Worm (Caenorhabditis elegans) whole organism, L3 larva: ENCODE data around the gene idpc-2.

Experiments
- R02D3.7 ChIP-seq: fragments of 150-350 bp; optimal IDR thresholded peaks from 2 replicates; lab custom pipeline; 2014; ENCODE audit warnings: missing biosample characterization, missing genetic modification characterization
- ZK546.5 ChIP-seq: sonication (generic microtip); optimal IDR thresholded peaks from 2 replicates; lab custom pipeline; 2017; ENCODE audit warnings: missing biosample characterization, missing genetic modification characterization
- ceh-16 ChIP-seq: sonication (generic microtip); optimal IDR thresholded peaks from 2 replicates; lab custom pipeline; 2017; ENCODE audit warnings: missing biosample characterization, missing genetic modification characterization
- ceh-28 ChIP-seq: fragments of 150-350 bp; optimal IDR thresholded peaks from 2 replicates; lab custom pipeline; 2014; ENCODE audit warnings: missing biosample characterization, missing genetic modification reagents, missing genetic modification characterization
- ceh-82 ChIP-seq: fragments of 150-350 bp; optimal IDR thresholded peaks from 2 replicates; lab custom pipeline; 2014; ENCODE audit warnings: missing biosample characterization, missing genetic modification characterization
- ceh-9 ChIP-seq: sonication (generic microtip); optimal IDR thresholded peaks from 2 replicates; lab custom pipeline; 2018; ENCODE audit warnings: missing biosample characterization, missing genetic modification characterization
- daf-12 ChIP-seq: fragments of 150-350 bp; optimal IDR thresholded peaks from 2 replicates; lab custom pipeline; 2014; ENCODE audit warnings: missing biosample characterization, missing genetic modification reagents, missing genetic modification characterization
- egl-27 ChIP-seq: sonication (generic microtip); optimal IDR thresholded peaks from 4 replicates; lab custom pipeline; 2017; ENCODE audit warnings: missing biosample characterization, missing genetic modification reagents, missing genetic modification characterization
- egl-5 ChIP-seq: fragments of 150-350 bp; optimal IDR thresholded peaks from 2 replicates; lab custom pipeline; 2017; ENCODE audit warnings: missing biosample characterization, missing genetic modification reagents, missing genetic modification characterization, inconsistent platforms
- elt-1 ChIP-seq: fragments of 150-350 bp; optimal IDR thresholded peaks from 2 replicates; lab custom pipeline; 2014; ENCODE audit warnings: missing biosample characterization, missing genetic modification characterization
- elt-2 ChIP-seq: sonication (generic microtip); optimal IDR thresholded peaks from 2 replicates; lab custom pipeline; 2016; ENCODE audit warnings: missing genetic modification reagents, mild to moderate bottlenecking, missing genetic modification characterization, missing compliant biosample characterization
- eor-1 ChIP-seq, 2 experiments: fragments of 150-350 bp; optimal IDR thresholded peaks; 2 replicates each; lab custom pipeline; 2014 to 2018; ENCODE audit warnings: missing biosample characterization in 2 of 2, missing genetic modification characterization in 2 of 2
- fkh-10 ChIP-seq: sonication (generic microtip); optimal IDR thresholded peaks from 2 replicates; lab custom pipeline; 2017; ENCODE audit warnings: missing biosample characterization, missing genetic modification reagents, missing genetic modification characterization
- fkh-2 ChIP-seq: fragments of 150-350 bp; optimal IDR thresholded peaks from 2 replicates; lab custom pipeline; 2014; ENCODE audit warnings: missing biosample characterization, missing genetic modification reagents, missing genetic modification characterization
- jun-1 ChIP-seq: fragments of 150-350 bp; optimal IDR thresholded peaks from 2 replicates; lab custom pipeline; 2014; ENCODE audit warnings: missing biosample characterization, missing genetic modification reagents, missing genetic modification characterization
- lin-15B ChIP-seq: fragments of 150-350 bp; optimal IDR thresholded peaks from 2 replicates; lab custom pipeline; 2014; ENCODE audit warnings: missing biosample characterization, missing genetic modification characterization
- lin-39 ChIP-seq: fragments of 150-350 bp; optimal IDR thresholded peaks from 2 replicates; lab custom pipeline; 2018; ENCODE audit warnings: missing biosample characterization, missing genetic modification reagents, missing genetic modification characterization
- lsy-12 ChIP-seq: sonication (generic microtip); optimal IDR thresholded peaks from 2 replicates; lab custom pipeline; 2016; ENCODE audit warnings: mild to moderate bottlenecking, missing genetic modification characterization, missing compliant biosample characterization
- mdl-1 ChIP-seq: fragments of 150-350 bp; optimal IDR thresholded peaks from 2 replicates; lab custom pipeline; 2014; ENCODE audit warnings: missing biosample characterization, missing genetic modification characterization
- mml-1 ChIP-seq: fragments of 150-350 bp; sonication (generic microtip); optimal IDR thresholded peaks from 3 replicates; lab custom pipeline; 2014; ENCODE audit warnings: missing biosample characterization, missing genetic modification characterization
- nhr-11 ChIP-seq: fragments of 150-350 bp; optimal IDR thresholded peaks from 2 replicates; lab custom pipeline; 2014; ENCODE audit warnings: missing biosample characterization, missing genetic modification characterization
- nhr-12 ChIP-seq: fragments of 150-350 bp; optimal IDR thresholded peaks from 2 replicates; lab custom pipeline; 2014; ENCODE audit warnings: missing biosample characterization, missing genetic modification characterization
- nhr-23 ChIP-seq: fragments of 150-350 bp; optimal IDR thresholded peaks from 2 replicates; lab custom pipeline; 2014; ENCODE audit warnings: missing biosample characterization, missing genetic modification reagents, missing genetic modification characterization
- nhr-237 ChIP-seq: fragments of 150-350 bp; optimal IDR thresholded peaks from 2 replicates; lab custom pipeline; 2014; ENCODE audit warnings: missing biosample characterization, missing genetic modification characterization
- nhr-25 ChIP-seq: sonication (generic microtip); optimal IDR thresholded peaks from 2 replicates; lab custom pipeline; 2017; ENCODE audit warnings: missing biosample characterization, missing genetic modification characterization
- nhr-28 ChIP-seq: fragments of 150-350 bp; optimal IDR thresholded peaks from 2 replicates; lab custom pipeline; 2014; ENCODE audit warnings: missing biosample characterization, missing genetic modification characterization
- nhr-43 ChIP-seq: sonication (generic microtip); optimal IDR thresholded peaks from 2 replicates; lab custom pipeline; 2016; ENCODE audit warnings: mild to moderate bottlenecking, missing genetic modification characterization, missing compliant biosample characterization; ENCODE audit not compliant: poor library complexity, severe bottlenecking
- nhr-67 ChIP-seq: fragments of 150-350 bp; optimal IDR thresholded peaks from 2 replicates; lab custom pipeline; 2014; ENCODE audit warnings: missing biosample characterization, missing genetic modification characterization
- nhr-76 ChIP-seq: fragments of 150-350 bp; sonication (generic microtip); optimal IDR thresholded peaks from 5 replicates; lab custom pipeline; 2014; ENCODE audit warnings: missing biosample characterization, missing genetic modification characterization
- nhr-77 ChIP-seq: fragments of 150-350 bp; optimal IDR thresholded peaks from 2 replicates; lab custom pipeline; 2014; ENCODE audit warnings: missing biosample characterization, missing genetic modification characterization
- pha-4 ChIP-seq: fragments of 150-350 bp; optimal IDR thresholded peaks from 2 replicates; lab custom pipeline; 2014; ENCODE audit warnings: missing biosample characterization, missing genetic modification reagents, missing genetic modification characterization
- pqm-1 ChIP-seq: fragments of 150-350 bp; optimal IDR thresholded peaks from 2 replicates; lab custom pipeline; 2017; ENCODE audit warnings: missing biosample characterization, missing genetic modification characterization, inconsistent platforms
- sea-2 ChIP-seq: fragments of 150-350 bp; sonication (generic microtip); optimal IDR thresholded peaks from 4 replicates; lab custom pipeline; 2014; ENCODE audit warnings: missing biosample characterization, missing genetic modification reagents, missing genetic modification characterization
- skn-1 ChIP-seq: fragments of 150-350 bp; optimal IDR thresholded peaks from 2 replicates; lab custom pipeline; 2014; ENCODE audit warnings: missing biosample characterization, missing genetic modification characterization
- snpc-4 ChIP-seq: fragments of 150-350 bp; optimal IDR thresholded peaks from 2 replicates; lab custom pipeline; 2014; ENCODE audit warnings: missing biosample characterization, missing genetic modification characterization
- unc-39 ChIP-seq: sonication (generic microtip); optimal IDR thresholded peaks from 4 replicates; lab custom pipeline; 2017; ENCODE audit warnings: missing biosample characterization, missing genetic modification characterization
- unc-62 ChIP-seq: fragments of 150-350 bp; sonication (generic microtip); optimal IDR thresholded peaks from 4 replicates; lab custom pipeline; 2014; ENCODE audit warnings: missing biosample characterization, missing genetic modification reagents, missing genetic modification characterization
- ztf-11 ChIP-seq: fragments of 150-350 bp; optimal IDR thresholded peaks from 2 replicates; lab custom pipeline; 2014; ENCODE audit warnings: missing biosample characterization, missing genetic modification characterization
- ztf-4 ChIP-seq: fragments of 150-350 bp; optimal IDR thresholded peaks from 2 replicates; lab custom pipeline; 2014; ENCODE audit warnings: missing biosample characterization, missing genetic modification characterization

idpc-2 gene

ce11 chrV:8651007-8651711, 30.0 kb upstream of the idpc-2 start:
- TF ChIP-seq jun-1 (tag; lab: Kevin White, UChicago) (peak; percentile 87), ceh-16 (tag; lab: Kevin White, UChicago) (no peak), skn-1 (peak; percentile 86), fkh-10 (GFP tag; lab: Kevin White, UChicago) (no peak), pqm-1 (tag; lab: Kevin White, UChicago) (peak; percentile 100), mdl-1 (tag; lab: Kevin White, UChicago) (no peak), nhr-237 (tag; lab: Kevin White, UChicago) (no peak), elt-2 (tag; lab: Kevin White, UChicago) (peak; percentile 100), pha-4 (peak; percentile 75), lsy-12 (peak; percentile 33)

ce11 chrV:8650365-8650764, 29.3 kb upstream of the idpc-2 start:
- TF ChIP-seq fkh-10 (GFP tag; lab: Kevin White, UChicago) (no peak), unc-39 (no peak), nhr-12 (tag; lab: Kevin White, UChicago) (no peak), lsy-12 (no peak), sea-2 (no peak), ceh-28 (tag; lab: Kevin White, UChicago) (no peak), mml-1 (tag; lab: Kevin White, UChicago) (no peak), unc-62 (no peak), lin-15B (tag; lab: Kevin White, UChicago) (no peak)

ce11 chrV:8648251-8648650, 27.1 kb upstream of the idpc-2 start:
- TF ChIP-seq sea-2 (no peak), R02D3.7 (tag; lab: Kevin White, UChicago) (no peak), lin-39 (no peak), ztf-11 (no peak), snpc-4 (tag; lab: Kevin White, UChicago) (no peak), jun-1 (tag; lab: Kevin White, UChicago) (peak; percentile 11), nhr-11 (tag; lab: Kevin White, UChicago) (no peak), nhr-12 (tag; lab: Kevin White, UChicago) (no peak), ceh-16 (tag; lab: Kevin White, UChicago) (no peak), mdl-1 (tag; lab: Kevin White, UChicago) (no peak), pha-4 (peak; percentile 42), ZK546.5 (no peak), nhr-25 (tag; lab: Kevin White, UChicago) (no peak), eor-1 (tag; optimal IDR thresholded peaks at IDR 0.05; lab: Kevin White, UChicago) (no peak), skn-1 (no peak), nhr-67 (no peak), nhr-43 (no peak), elt-2 (tag; lab: Kevin White, UChicago) (peak; percentile 98), egl-5 (tag; lab: Kevin White, UChicago) (no peak), nhr-76 (no peak), ceh-82 (tag; lab: Kevin White, UChicago) (no peak), egl-27 (tag; lab: Kevin White, UChicago) (no peak), unc-62 (no peak), nhr-23 (tag; lab: Kevin White, UChicago) (no peak), daf-12 (no peak), pqm-1 (tag; lab: Kevin White, UChicago) (peak; percentile 99), ceh-9 (tag; lab: Kevin White, UChicago) (no peak), mml-1 (tag; lab: Kevin White, UChicago) (no peak)

ce11 chrV:8643093-8643492, 22.0 kb upstream of the idpc-2 start, which contains the start of gene asp-13:
Gene asp-13 (minus strand): TSS chrV:8643193.
- TF ChIP-seq elt-2 (tag; lab: Kevin White, UChicago) (peak; percentile 17), elt-1 (tag; lab: Kevin White, UChicago) (no peak)

- TF ChIP-seq nhr-11 (tag; lab: Kevin White, UChicago): no peak
- no peak for TF ChIP-seq skn-1
- TF ChIP-seq nhr-77 (tag; lab: Kevin White, UChicago): no peak
- TF ChIP-seq pqm-1 (tag; lab: Kevin White, UChicago): no peak
- TF ChIP-seq nhr-28 (tag; lab: Kevin White, UChicago): no peak
- TF ChIP-seq fkh-2: no peak
- TF ChIP-seq mdl-1 (tag; lab: Kevin White, UChicago): no peak
- TF ChIP-seq unc-39: no peak
- no peak for TF ChIP-seq ztf-4 (tag; lab: Kevin White, UChicago)
- no peak for TF ChIP-seq lin-15B (tag; lab: Kevin White, UChicago)
Observed at ce11 chrV:8641266-8641665, 20.2 kb upstream of the idpc-2 start, which contains the start of gene F28A12.3. Gene F28A12.3 (minus strand): TSS chrV:8641366.
